Worm (Caenorhabditis elegans) whole organism, mixed stage, embryonic: ENCODE results near the gene ugt-16.

Experiments
- elt-3 ChIP-seq: fragments of 150-350 bp; optimal IDR thresholded peaks from 2 replicates; lab custom pipeline; 2014; ENCODE audit warnings: missing biosample characterization, missing genetic modification characterization
- lin-32 ChIP-seq: fragments of 200-800 bp; sonication (Bioruptor generic); optimal IDR thresholded peaks from 2 replicates; lab custom pipeline; 2018; ENCODE audit warnings: mild to moderate bottlenecking, missing genetic modification characterization, missing compliant biosample characterization
- mls-2 ChIP-seq: sonication (generic microtip); optimal IDR thresholded peaks from 2 replicates; lab custom pipeline; 2016; ENCODE audit warnings: mild to moderate bottlenecking, missing genetic modification characterization, moderate library complexity, missing compliant biosample characterization
- nhr-76 ChIP-seq: sonication (generic microtip); optimal IDR thresholded peaks from 2 replicates; lab custom pipeline; 2017; ENCODE audit warnings: missing biosample characterization, missing genetic modification characterization
- snpc-4 ChIP-seq: fragments of 150-350 bp; optimal IDR thresholded peaks from 2 replicates; lab custom pipeline; 2014; ENCODE audit warnings: missing biosample characterization, missing genetic modification characterization
- ztf-11 ChIP-seq: fragments of 150-350 bp; optimal IDR thresholded peaks from 2 replicates; lab custom pipeline; 2014; ENCODE audit warnings: missing biosample characterization, missing genetic modification characterization

DNA sequence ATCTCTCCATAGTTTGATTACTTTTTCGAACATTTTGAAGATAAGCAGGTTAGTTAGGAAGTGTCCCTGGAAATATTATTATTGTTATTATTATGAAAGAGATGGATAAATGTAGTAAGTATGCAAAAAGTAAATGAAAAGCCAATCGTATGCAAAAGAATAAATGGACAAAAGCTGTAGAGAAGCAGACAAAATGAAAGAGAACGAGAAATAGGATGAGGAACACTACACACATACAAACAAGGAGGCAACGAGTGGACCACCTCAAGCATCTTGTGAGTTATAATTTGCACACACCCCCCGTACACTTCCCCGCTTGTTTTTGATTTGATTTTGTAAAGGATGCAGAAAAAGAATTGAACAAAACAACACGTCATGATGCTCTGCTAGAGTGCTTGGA lies 13.7 kb upstream of the ugt-16 start, which contains the start of gene ZC443.2:
- no peak for TF ChIP-seq snpc-4 (tag; lab: Kevin White, UChicago)
- no peak for TF ChIP-seq mls-2 (tag; lab: Kevin White, UChicago)
- TF ChIP-seq nhr-76 (tag; lab: Kevin White, UChicago) = no peak
- no peak for TF ChIP-seq ztf-11 (tag; lab: Kevin White, UChicago)
- no peak for TF ChIP-seq elt-3 (tag; lab: Kevin White, UChicago)
- no peak for TF ChIP-seq lin-32 (GFP tag; lab: Kevin White, UChicago)
